Worm (Caenorhabditis elegans) whole organism, L1 larva: ENCODE data around the gene mct-3.

Source experiments
- C34B4.2 ChIP-seq: sonication (generic microtip); optimal IDR thresholded peaks from 2 replicates; lab custom pipeline; 2017; ENCODE audit warnings: mild to moderate bottlenecking, missing genetic modification characterization, missing compliant biosample characterization
- aly-2 ChIP-seq: fragments of 150-350 bp; optimal IDR thresholded peaks from 2 replicates; lab custom pipeline; 2014; ENCODE audit warnings: missing biosample characterization, missing genetic modification characterization
- elt-3 ChIP-seq, 6 experiments: fragments of 150-350 bp in 1 of 6; sonication (generic microtip); optimal IDR thresholded peaks; 2 replicates each; lab custom pipeline; 2017 to 2018; ENCODE audit warnings: missing biosample characterization in 6 of 6, missing genetic modification characterization in 6 of 6, inconsistent platforms in 1 of 6
- fos-1 ChIP-seq: fragments of 150-350 bp; optimal IDR thresholded peaks from 2 replicates; lab custom pipeline; 2014; ENCODE audit warnings: missing biosample characterization, missing genetic modification characterization
- hpl-2 ChIP-seq: fragments of 150-350 bp; optimal IDR thresholded peaks from 2 replicates; lab custom pipeline; 2014; ENCODE audit warnings: missing biosample characterization, missing genetic modification reagents, missing genetic modification characterization
- jun-1 ChIP-seq: fragments of 150-350 bp; optimal IDR thresholded peaks from 2 replicates; lab custom pipeline; 2014; ENCODE audit warnings: missing biosample characterization, missing genetic modification reagents, missing genetic modification characterization
- lin-14 ChIP-seq: fragments of 200-800 bp; sonication (Bioruptor generic); optimal IDR thresholded peaks from 2 replicates; lab custom pipeline; 2018; ENCODE audit warnings: mild to moderate bottlenecking, missing genetic modification characterization, moderate library complexity, missing compliant biosample characterization
- mab-9 ChIP-seq: fragments of 200-800 bp; sonication (Bioruptor generic); IDR thresholded peaks from 2 replicates; pipeline ENCODE4 v1.3.6; 2022; ENCODE audit warnings: missing genetic modification reagents, missing genetic modification characterization, missing compliant biosample characterization
- nhr-12 ChIP-seq: sonication (generic microtip); optimal IDR thresholded peaks from 2 replicates; lab custom pipeline; 2017; ENCODE audit warnings: missing biosample characterization, missing genetic modification characterization
- nhr-237 ChIP-seq: fragments of 150-350 bp; optimal IDR thresholded peaks from 2 replicates; lab custom pipeline; 2014; ENCODE audit warnings: missing biosample characterization, missing genetic modification characterization
- nhr-84 ChIP-seq: sonication (generic microtip); optimal IDR thresholded peaks from 2 replicates; lab custom pipeline; 2017; ENCODE audit warnings: missing biosample characterization, missing genetic modification characterization
- sptf-1 ChIP-seq: fragments of 150-350 bp; optimal IDR thresholded peaks from 2 replicates; lab custom pipeline; 2014; ENCODE audit warnings: missing biosample characterization, missing genetic modification characterization
- sup-37 ChIP-seq: fragments of 200-800 bp; sonication (Bioruptor generic); optimal IDR thresholded peaks from 2 replicates; lab custom pipeline; 2018; ENCODE audit warnings: mild to moderate bottlenecking, missing genetic modification characterization, missing compliant biosample characterization

DNA sequence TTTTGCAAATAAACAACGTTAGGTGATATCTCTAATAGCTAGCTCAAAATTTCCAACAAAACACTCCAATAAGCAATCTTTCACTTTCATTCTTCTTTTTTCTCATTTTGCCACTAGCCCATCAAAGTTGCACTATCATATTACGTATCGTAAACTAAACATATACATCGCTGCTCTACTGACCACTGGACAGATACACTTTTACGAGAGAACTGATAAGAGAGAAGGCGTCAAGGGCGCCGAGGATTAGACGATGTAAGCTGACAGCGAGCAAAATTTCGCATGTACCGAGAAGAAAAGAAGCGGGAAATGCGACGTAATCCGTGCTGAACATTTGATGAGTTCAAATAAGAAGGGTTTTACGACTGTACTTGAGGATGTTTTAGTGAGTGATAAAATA is 1.1 kb upstream of the mct-3 start:
- TF ChIP-seq C34B4.2 (tag; lab: Kevin White, UChicago) (no peak), hpl-2 (GFP tag; lab: Kevin White, UChicago) (no peak), elt-3 (tag; optimal IDR thresholded peaks at IDR 0.05; lab: Kevin White, UChicago) (no peak), nhr-237 (tag; lab: Kevin White, UChicago) (no peak), sup-37 (no peak), nhr-12 (tag; lab: Kevin White, UChicago) (no peak), aly-2 (tag; lab: Kevin White, UChicago) (no peak), lin-14 (GFP tag; lab: Kevin White, UChicago) (no peak), nhr-84 (tag; lab: Kevin White, UChicago) (no peak), sptf-1 (no peak), fos-1 (tag; lab: Kevin White, UChicago) (no peak), mab-9 (no peak), jun-1 (tag; lab: Kevin White, UChicago) (no peak)
